Fruit fly (Drosophila melanogaster) whole organism, prepupa: ENCODE measurements around the gene CG32073.

Experiments
- Blimp-1 ChIP-seq: fragments of 200-800 bp; sonication (Bioruptor generic); optimal IDR thresholded peaks from 3 replicates; lab custom pipeline; 2017; ENCODE audit warnings: missing biosample characterization, missing genetic modification characterization, mild to moderate bottlenecking, moderate library complexity, missing genetic modification reagents
- CG10669 ChIP-seq: fragments of 200-800 bp; sonication (Bioruptor generic); optimal IDR thresholded peaks from 3 replicates; lab custom pipeline; 2018; ENCODE audit warnings: missing biosample characterization, mild to moderate bottlenecking, missing genetic modification characterization, moderate library complexity
- CG11294 ChIP-seq: fragments of 200-800 bp; sonication (Bioruptor generic); IDR thresholded peaks from 2 replicates; pipeline ENCODE4 v1.3.6; 2022; ENCODE audit warnings: missing biosample characterization, missing genetic modification characterization
- CG11762 ChIP-seq: fragments of 200-800 bp; sonication (Bioruptor generic); optimal IDR thresholded peaks from 3 replicates; lab custom pipeline; 2016; ENCODE audit warnings: missing biosample characterization, missing genetic modification characterization; ENCODE audit not compliant: insufficient read depth
- CG15336 ChIP-seq: fragments of 200-800 bp; sonication (Bioruptor generic); IDR thresholded peaks from 2 replicates; pipeline ENCODE4 v1.3.6; 2022; ENCODE audit warnings: missing biosample characterization, missing genetic modification characterization
- CG1621 ChIP-seq: fragments of 200-800 bp; sonication (Bioruptor generic); optimal IDR thresholded peaks from 3 replicates; lab custom pipeline; 2018; ENCODE audit warnings: missing biosample characterization, mild to moderate bottlenecking, missing genetic modification characterization
- CG3032 ChIP-seq: fragments of 200-800 bp; optimal IDR thresholded peaks from 2 replicates; lab custom pipeline; 2019; ENCODE audit warnings: missing biosample characterization, mild to moderate bottlenecking, missing genetic modification characterization, moderate library complexity
- CG31627 ChIP-seq: fragments of 200-800 bp; sonication (Bioruptor generic); optimal IDR thresholded peaks from 3 replicates; lab custom pipeline; 2016; ENCODE audit warnings: missing biosample characterization, missing genetic modification characterization
- CG34406 ChIP-seq: fragments of 200-800 bp; sonication (Bioruptor generic); optimal IDR thresholded peaks from 3 replicates; lab custom pipeline; 2016; ENCODE audit warnings: missing biosample characterization, missing genetic modification characterization
- CG3919 ChIP-seq: fragments of 200-800 bp; sonication (Bioruptor generic); optimal IDR thresholded peaks from 3 replicates; lab custom pipeline; 2016; ENCODE audit warnings: missing biosample characterization, missing genetic modification characterization
- CG4318 ChIP-seq: fragments of 200-800 bp; sonication (Bioruptor generic); optimal IDR thresholded peaks from 3 replicates; lab custom pipeline; 2017; ENCODE audit warnings: missing biosample characterization, mild to moderate bottlenecking, missing genetic modification characterization
- CG6163 ChIP-seq: fragments of 200-800 bp; sonication (Bioruptor generic); IDR thresholded peaks from 3 replicates; pipeline ENCODE4 v1.3.6; 2022; ENCODE audit warnings: missing biosample characterization, missing genetic modification characterization
- CG6276 ChIP-seq: fragments of 200-800 bp; sonication (Bioruptor generic); optimal IDR thresholded peaks from 2 replicates; lab custom pipeline; 2017; ENCODE audit warnings: missing biosample characterization, mild to moderate bottlenecking, missing genetic modification characterization
- CG6808 ChIP-seq: fragments of 200-800 bp; sonication (Bioruptor generic); optimal IDR thresholded peaks from 3 replicates; lab custom pipeline; 2017; ENCODE audit warnings: missing biosample characterization, missing genetic modification characterization, mild to moderate bottlenecking, moderate library complexity, missing genetic modification reagents
- CG7368 ChIP-seq: fragments of 200-800 bp; sonication (Bioruptor generic); optimal IDR thresholded peaks from 3 replicates; lab custom pipeline; 2016; ENCODE audit warnings: missing biosample characterization, missing genetic modification characterization
- CG8319 ChIP-seq: fragments of 200-800 bp; sonication (Bioruptor generic); optimal IDR thresholded peaks from 3 replicates; lab custom pipeline; 2016; ENCODE audit warnings: missing biosample characterization, missing genetic modification characterization
- CG8632 ChIP-seq: fragments of 200-800 bp; sonication (Bioruptor generic); optimal IDR thresholded peaks from 3 replicates; lab custom pipeline; 2016; ENCODE audit warnings: missing biosample characterization, missing genetic modification characterization
- Eip75B ChIP-seq: fragments of 200-800 bp; sonication (Bioruptor generic); optimal IDR thresholded peaks from 3 replicates; lab custom pipeline; 2016; ENCODE audit warnings: missing biosample characterization, missing genetic modification characterization
- Eip78C ChIP-seq: fragments of 200-800 bp; sonication (Bioruptor generic); peaks from one replicate; lab custom pipeline; 2016; ENCODE audit warnings: missing biosample characterization, missing genetic modification characterization
- Ets96B ChIP-seq: fragments of 200-800 bp; optimal IDR thresholded peaks from 2 replicates; lab custom pipeline; 2019; ENCODE audit warnings: missing biosample characterization, mild to moderate bottlenecking, missing genetic modification characterization, moderate library complexity
- Gug ChIP-seq: fragments of 200-800 bp; sonication (Bioruptor generic); IDR thresholded peaks from 2 replicates; pipeline ENCODE4 v1.3.6; 2022; ENCODE audit warnings: missing biosample characterization, missing genetic modification characterization
- Hr38 ChIP-seq: sonication (Bioruptor generic); optimal IDR thresholded peaks from 2 replicates; lab custom pipeline; 2016; ENCODE audit warnings: missing biosample characterization, missing genetic modification characterization
- Hr39 ChIP-seq: fragments of 200-800 bp; sonication (Bioruptor generic); optimal IDR thresholded peaks from 2 replicates; lab custom pipeline; 2016; ENCODE audit warnings: missing biosample characterization, missing genetic modification characterization
- Lpt ChIP-seq: fragments of 200-800 bp; sonication (Bioruptor generic); optimal IDR thresholded peaks from 3 replicates; lab custom pipeline; 2016; ENCODE audit warnings: missing biosample characterization, missing genetic modification characterization
- Met ChIP-seq: fragments of 200-800 bp; sonication (Bioruptor generic); optimal IDR thresholded peaks from 3 replicates; lab custom pipeline; 2016; ENCODE audit warnings: missing biosample characterization, missing genetic modification characterization
- OdsH ChIP-seq: fragments of 200-800 bp; sonication (Bioruptor generic); optimal IDR thresholded peaks from 3 replicates; lab custom pipeline; 2016; ENCODE audit warnings: missing biosample characterization, missing genetic modification characterization
- Smox ChIP-seq: fragments of 200-800 bp; sonication (Bioruptor generic); optimal IDR thresholded peaks from 3 replicates; lab custom pipeline; 2016; ENCODE audit warnings: missing biosample characterization, missing genetic modification characterization
- Sox102F ChIP-seq: fragments of 200-800 bp; sonication (Bioruptor generic); optimal IDR thresholded peaks from 2 replicates; lab custom pipeline; 2016; ENCODE audit warnings: missing biosample characterization, mild to moderate bottlenecking, missing genetic modification characterization
- Sox14 ChIP-seq: fragments of 200-800 bp; sonication (Bioruptor generic); optimal IDR thresholded peaks from 3 replicates; lab custom pipeline; 2016; ENCODE audit warnings: missing biosample characterization, missing genetic modification characterization
- Sox15 ChIP-seq: fragments of 200-800 bp; sonication (Bioruptor generic); optimal IDR thresholded peaks from 3 replicates; lab custom pipeline; 2016; ENCODE audit warnings: missing biosample characterization, missing genetic modification characterization
- achi ChIP-seq: fragments of 200-800 bp; sonication (Bioruptor generic); optimal IDR thresholded peaks from 3 replicates; lab custom pipeline; 2016; ENCODE audit warnings: missing biosample characterization, missing genetic modification characterization
- cyc ChIP-seq: fragments of 200-800 bp; sonication (Bioruptor generic); optimal IDR thresholded peaks from 3 replicates; lab custom pipeline; 2016; ENCODE audit warnings: missing biosample characterization, missing genetic modification characterization
- dac ChIP-seq: fragments of 200-800 bp; sonication (Bioruptor generic); optimal IDR thresholded peaks from 2 replicates; lab custom pipeline; 2017; ENCODE audit warnings: missing biosample characterization, mild to moderate bottlenecking, missing genetic modification characterization
- fd59A ChIP-seq: fragments of 200-800 bp; sonication (Bioruptor generic); optimal IDR thresholded peaks from 2 replicates; lab custom pipeline; 2017; ENCODE audit warnings: missing biosample characterization, mild to moderate bottlenecking, missing genetic modification characterization, missing genetic modification reagents
- fd85E ChIP-seq: fragments of 200-800 bp; sonication (Bioruptor generic); optimal IDR thresholded peaks from 3 replicates; lab custom pipeline; 2016; ENCODE audit warnings: missing biosample characterization, missing genetic modification characterization
- fkh ChIP-seq: fragments of 200-800 bp; sonication (Bioruptor generic); optimal IDR thresholded peaks from 3 replicates; lab custom pipeline; 2017; ENCODE audit warnings: missing biosample characterization, mild to moderate bottlenecking, missing genetic modification characterization, moderate library complexity
- lz ChIP-seq: fragments of 200-800 bp; sonication (Bioruptor generic); optimal IDR thresholded peaks from 3 replicates; lab custom pipeline; 2016; ENCODE audit warnings: missing biosample characterization, missing genetic modification characterization
- net ChIP-seq: fragments of 200-800 bp; sonication (Bioruptor generic); optimal IDR thresholded peaks from 3 replicates; lab custom pipeline; 2016; ENCODE audit warnings: missing biosample characterization, missing genetic modification characterization
- pdm3 ChIP-seq: fragments of 200-800 bp; sonication (Bioruptor generic); optimal IDR thresholded peaks from 3 replicates; lab custom pipeline; 2016; ENCODE audit warnings: missing biosample characterization, missing genetic modification characterization
- spab ChIP-seq: fragments of 200-800 bp; sonication (Bioruptor generic); optimal IDR thresholded peaks from 2 replicates; lab custom pipeline; 2017; ENCODE audit warnings: missing biosample characterization, mild to moderate bottlenecking, missing genetic modification characterization, missing genetic modification reagents
- ss ChIP-seq, 2 experiments: fragments of 200-800 bp; sonication (Bioruptor generic); optimal IDR thresholded peaks; 2 replicates in 1 of 2; 3 replicates in 1 of 2; lab custom pipeline; 2017 to 2018; ENCODE audit warnings: mild to moderate bottlenecking in 2 of 2, missing biosample characterization in 2 of 2, missing genetic modification characterization in 2 of 2, moderate library complexity in 1 of 2
- svp ChIP-seq: fragments of 200-800 bp; sonication (Bioruptor generic); peaks from one replicate; lab custom pipeline; 2016; ENCODE audit warnings: missing biosample characterization, missing genetic modification characterization
- topi ChIP-seq: fragments of 200-800 bp; sonication (Bioruptor generic); optimal IDR thresholded peaks from 3 replicates; lab custom pipeline; 2016; ENCODE audit warnings: missing biosample characterization, missing genetic modification characterization
- vri ChIP-seq: fragments of 200-800 bp; sonication (Bioruptor generic); optimal IDR thresholded peaks from 3 replicates; lab custom pipeline; 2016; ENCODE audit warnings: missing biosample characterization, mild to moderate bottlenecking, missing genetic modification characterization

The CG32073 gene

dm6 chr3L:11096195-11096908 is 11.0 kb downstream of the CG32073 start, which contains the start of the genes CG46439, Iyd and CG33947 (continued):
- peak; percentile 86 for TF ChIP-seq CG6276 (GFP tag; lab: Kevin White, UChicago)
- TF ChIP-seq CG31627 (GFP tag; lab: Kevin White, UChicago) = no peak
- no peak for TF ChIP-seq fd59A (GFP tag; lab: Kevin White, UChicago)
- peak; percentile 46 for TF ChIP-seq Sox102F (GFP tag; lab: Kevin White, UChicago)
- TF ChIP-seq achi (GFP tag; lab: Kevin White, UChicago) = peak; percentile 27
- TF ChIP-seq CG8319 (GFP tag; lab: Kevin White, UChicago) = no peak
- peak; percentile 55; the same call in 1 of the 2 replicates for TF ChIP-seq Gug (GFP tag; lab: Robert Waterston, UW)
- TF ChIP-seq Ets96B (tag; lab: Kevin White, UChicago) = peak; percentile 65
- TF ChIP-seq fkh (GFP tag; lab: Kevin White, UChicago) = no peak
- peak; percentile 85 for TF ChIP-seq CG6808 (GFP tag; lab: Kevin White, UChicago)
- TF ChIP-seq topi (GFP tag; lab: Kevin White, UChicago) = peak; percentile 51
- peak; percentile 40 for TF ChIP-seq Met (GFP tag; lab: Kevin White, UChicago)
- no peak for TF ChIP-seq CG8632 (GFP tag; lab: Kevin White, UChicago)
- TF ChIP-seq CG6163 (GFP tag; lab: Robert Waterston, UW) = peak; percentile 90
- peak; percentile 69 for TF ChIP-seq Lpt
- TF ChIP-seq svp (GFP tag; lab: Kevin White, UChicago) = peak; percentile 47

- peak; percentile 9 for TF ChIP-seq svp (GFP tag; lab: Kevin White, UChicago)
- peak; percentile 37 for TF ChIP-seq Eip78C (GFP tag; lab: Kevin White, UChicago)
- TF ChIP-seq cyc (GFP tag; lab: Kevin White, UChicago) = no peak
Measured at dm6 chr3L:11094279-11094678, 13.1 kb downstream of the CG32073 start.

dm6 chr3L:11093046-11093520 is 14.3 kb downstream of the CG32073 start, which contains the start of gene JIL-1:
Gene JIL-1, minus strand, starts transcription at chr3L:11093193.
- peak; percentile 57 for TF ChIP-seq pdm3 (GFP tag; lab: Kevin White, UChicago)
- peak; percentile 49 for TF ChIP-seq OdsH (GFP tag; lab: Kevin White, UChicago)
- TF ChIP-seq Hr39 (GFP tag; lab: Kevin White, UChicago) = peak; percentile 48
- peak; percentile 72 for TF ChIP-seq lz (GFP tag; lab: Kevin White, UChicago)
- peak; percentile 57 for TF ChIP-seq CG3919 (GFP tag; lab: Kevin White, UChicago)
- no peak for TF ChIP-seq Hr38
- peak; percentile 55 for TF ChIP-seq Smox (GFP tag; lab: Kevin White, UChicago)
- TF ChIP-seq CG6808 (GFP tag; lab: Kevin White, UChicago) = no peak
- peak in 1 of 2 experiments; percentile 26 for TF ChIP-seq ss (GFP tag; optimal IDR thresholded peaks at IDR 0.05; lab: Kevin White, UChicago)
- TF ChIP-seq Sox14 = peak; percentile 53
- peak; percentile 53 for TF ChIP-seq Met (GFP tag; lab: Kevin White, UChicago)
- no peak for TF ChIP-seq dac
- peak; percentile 62 for TF ChIP-seq Sox102F (GFP tag; lab: Kevin White, UChicago)
- no peak for TF ChIP-seq CG11762
- peak; percentile 1 for TF ChIP-seq Ets96B (tag; lab: Kevin White, UChicago)
- TF ChIP-seq spab (GFP tag; lab: Kevin White, UChicago) = no peak
- peak; percentile 76 for TF ChIP-seq svp (GFP tag; lab: Kevin White, UChicago)
- TF ChIP-seq Eip75B (GFP tag; lab: Kevin White, UChicago) = peak; percentile 41
- no peak for TF ChIP-seq CG6276 (GFP tag; lab: Kevin White, UChicago)
- peak; percentile 48 for TF ChIP-seq CG3032
- TF ChIP-seq Eip78C (GFP tag; lab: Kevin White, UChicago) = peak; percentile 79
- TF ChIP-seq Sox15 (GFP tag; lab: Kevin White, UChicago) = peak; percentile 23
- no peak for TF ChIP-seq CG1621 (tag; lab: Kevin White, UChicago)
- TF ChIP-seq net (GFP tag; lab: Kevin White, UChicago) = peak; percentile 33
- TF ChIP-seq fd85E (GFP tag; lab: Kevin White, UChicago) = no peak
- TF ChIP-seq topi (GFP tag; lab: Kevin White, UChicago) = peak; percentile 41
- peak; percentile 42; the same call in 1 of the 2 replicates for TF ChIP-seq Gug (GFP tag; lab: Robert Waterston, UW)
- TF ChIP-seq CG31627 (GFP tag; lab: Kevin White, UChicago) = peak; percentile 56
- peak; percentile 32; the same call in 1 of the 2 replicates for TF ChIP-seq CG11294
- TF ChIP-seq vri = peak; percentile 33
- TF ChIP-seq CG8319 (GFP tag; lab: Kevin White, UChicago) = no peak
- TF ChIP-seq Blimp-1 = no peak
- peak; percentile 20 for TF ChIP-seq CG7368 (GFP tag; lab: Kevin White, UChicago)
- TF ChIP-seq cyc (GFP tag; lab: Kevin White, UChicago) = peak; percentile 51
- TF ChIP-seq CG34406 (GFP tag; lab: Kevin White, UChicago) = peak; percentile 2
- TF ChIP-seq CG4318 (GFP tag; lab: Kevin White, UChicago) = no peak
- peak; percentile 45; the same call in 1 of the 2 replicates for TF ChIP-seq CG15336 (GFP tag; lab: Robert Waterston, UW)
- peak; percentile 25 for TF ChIP-seq CG10669 (GFP tag; lab: Kevin White, UChicago)
